Worm (Caenorhabditis elegans): ENCODE measurements around the gene thn-1.

- TF ChIP-seq elt-3 (tag; optimal IDR thresholded peaks at IDR 0.05) (no peak), pha-4 (tag; optimal IDR thresholded peaks at IDR 0.05) (no peak), lsy-2 (tag; optimal IDR thresholded peaks at IDR 0.05) (no peak), ztf-11 (tag; optimal IDR thresholded peaks at IDR 0.05) (no peak), nhr-12 (tag; optimal IDR thresholded peaks at IDR 0.05) (no peak), M03D4.4 (tag; optimal IDR thresholded peaks at IDR 0.05) (no peak), unc-62 (GFP tag; optimal IDR thresholded peaks at IDR 0.05) (no peak), elt-1 (tag; optimal IDR thresholded peaks at IDR 0.05; ENCODE audit: borderline replicate concordance, insufficient read depth) (no peak), sptf-1 (tag; optimal IDR thresholded peaks at IDR 0.05) (no peak), ces-1 (GFP tag; optimal IDR thresholded peaks at IDR 0.05) (no peak)
Measured at ce11 chrIV:12335798-12336197, 44.1 kb upstream of the thn-1 start, which contains the start of gene F19B6.1.
